Worm (Caenorhabditis elegans) whole organism, late embryonic: Measurements from ENCODE around the gene hrg-2.

Source experiments
- ama-1 ChIP-seq: fragments of 150-350 bp; optimal IDR thresholded peaks from 2 replicates; lab custom pipeline; 2014
- ceh-18 ChIP-seq: sonication (generic microtip); optimal IDR thresholded peaks from 2 replicates; lab custom pipeline; 2016; ENCODE audit warnings: missing genetic modification characterization, missing compliant biosample characterization
- ceh-2 ChIP-seq: sonication (generic microtip); optimal IDR thresholded peaks from 2 replicates; lab custom pipeline; 2016; ENCODE audit warnings: missing genotype, missing genetic modification characterization, missing compliant biosample characterization
- ceh-9 ChIP-seq: sonication (generic microtip); optimal IDR thresholded peaks from 2 replicates; lab custom pipeline; 2016; ENCODE audit warnings: mild to moderate bottlenecking, missing genetic modification characterization, inconsistent platforms, missing compliant biosample characterization
- elt-2 ChIP-seq: sonication (generic microtip); optimal IDR thresholded peaks from 2 replicates; lab custom pipeline; 2016; ENCODE audit warnings: missing genetic modification reagents, missing genetic modification characterization, missing compliant biosample characterization
- fkh-10 ChIP-seq: fragments of 150-350 bp; optimal IDR thresholded peaks from 2 replicates; lab custom pipeline; 2014; ENCODE audit warnings: missing biosample characterization, missing genetic modification reagents, missing genetic modification characterization
- hlh-15 ChIP-seq: sonication (generic microtip); optimal IDR thresholded peaks from 2 replicates; lab custom pipeline; 2016; ENCODE audit warnings: missing genetic modification characterization, missing compliant biosample characterization
- hlh-30 ChIP-seq: sonication (generic microtip); optimal IDR thresholded peaks from 2 replicates; lab custom pipeline; 2017; ENCODE audit warnings: antibody characterized with exemption, missing genetic modification characterization, missing compliant biosample characterization; ENCODE audit not compliant: insufficient read depth
- nhr-11 ChIP-seq: fragments of 150-350 bp; optimal IDR thresholded peaks from 2 replicates; lab custom pipeline; 2014; ENCODE audit warnings: missing biosample characterization, missing genetic modification characterization
- npax-4 ChIP-seq: sonication (generic microtip); optimal IDR thresholded peaks from 2 replicates; lab custom pipeline; 2016; ENCODE audit warnings: missing genetic modification characterization, missing compliant biosample characterization
- pqm-1 ChIP-seq: sonication (generic microtip); optimal IDR thresholded peaks from 2 replicates; lab custom pipeline; 2016; ENCODE audit warnings: missing genetic modification characterization, missing compliant biosample characterization
- rnt-1 ChIP-seq: sonication (generic microtip); optimal IDR thresholded peaks from 2 replicates; lab custom pipeline; 2016; ENCODE audit warnings: missing genetic modification characterization, missing compliant biosample characterization
- unc-55 ChIP-seq: sonication (generic microtip); optimal IDR thresholded peaks from 2 replicates; lab custom pipeline; 2017; ENCODE audit warnings: missing biosample characterization, missing genetic modification reagents, missing genetic modification characterization
- unc-86 ChIP-seq: sonication (generic microtip); optimal IDR thresholded peaks from 2 replicates; lab custom pipeline; 2016; ENCODE audit warnings: missing genetic modification characterization, missing compliant biosample characterization

DNA sequence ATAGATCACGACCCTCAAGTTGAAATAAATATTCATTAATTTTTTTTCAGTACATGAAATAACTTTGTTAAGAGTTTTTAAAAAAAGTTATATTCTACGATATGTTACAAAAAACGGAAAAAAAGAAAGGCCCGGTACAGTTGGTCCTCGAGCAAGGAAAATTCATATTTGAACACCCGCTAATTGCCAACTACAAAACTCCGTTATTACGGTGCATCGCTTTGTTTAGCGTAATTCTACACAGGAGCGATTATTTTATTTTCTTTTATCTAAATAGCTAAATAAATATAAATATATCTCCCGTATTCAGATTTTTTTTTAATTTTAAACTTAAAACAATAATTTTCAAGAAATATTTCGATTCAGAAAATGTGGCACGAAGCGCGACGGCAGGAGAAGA lies 40.1 kb upstream of the hrg-2 start, which contains the start of gene F28C1.1:
- no peak for TF ChIP-seq rnt-1 (tag; lab: Kevin White, UChicago)
- TF ChIP-seq ceh-18 = no peak
- peak; percentile 11 for TF ChIP-seq elt-2 (tag; lab: Kevin White, UChicago)
- TF ChIP-seq hlh-30 = no peak
- no peak for TF ChIP-seq ama-1 (lab: Kevin White, UChicago)
- TF ChIP-seq ceh-9 (tag; lab: Kevin White, UChicago) = no peak
- no peak for TF ChIP-seq hlh-15 (tag; lab: Kevin White, UChicago)
- TF ChIP-seq unc-86 (tag; lab: Kevin White, UChicago) = no peak
- no peak for TF ChIP-seq npax-4
- TF ChIP-seq fkh-10 (GFP tag; lab: Kevin White, UChicago) = no peak
- TF ChIP-seq pqm-1 (tag; lab: Kevin White, UChicago) = no peak
- no peak for TF ChIP-seq nhr-11
- no peak for TF ChIP-seq ceh-2 (tag; lab: Kevin White, UChicago)
- no peak for TF ChIP-seq unc-55 (GFP tag; lab: Kevin White, UChicago)
